Worm (Caenorhabditis elegans) whole organism, L1 larva: Measurements from ENCODE around the gene hpo-28.

ENCODE experiments used
- lin-14 ChIP-seq: fragments of 200-800 bp; sonication (Bioruptor generic); optimal IDR thresholded peaks from 2 replicates; lab custom pipeline; 2018; ENCODE audit warnings: mild to moderate bottlenecking, missing genetic modification characterization, moderate library complexity, missing compliant biosample characterization
- mdl-1 ChIP-seq, 2 experiments: fragments of 150-350 bp; optimal IDR thresholded peaks; 2 replicates each; lab custom pipeline; 2014 to 2017; ENCODE audit warnings: missing biosample characterization in 2 of 2, missing genetic modification characterization in 2 of 2, inconsistent platforms in 1 of 2
- nhr-84 ChIP-seq: sonication (generic microtip); optimal IDR thresholded peaks from 2 replicates; lab custom pipeline; 2017; ENCODE audit warnings: missing biosample characterization, missing genetic modification characterization
- unc-62 ChIP-seq: fragments of 150-350 bp; optimal IDR thresholded peaks from 2 replicates; lab custom pipeline; 2014; ENCODE audit warnings: missing biosample characterization, missing genetic modification reagents, missing genetic modification characterization

DNA sequence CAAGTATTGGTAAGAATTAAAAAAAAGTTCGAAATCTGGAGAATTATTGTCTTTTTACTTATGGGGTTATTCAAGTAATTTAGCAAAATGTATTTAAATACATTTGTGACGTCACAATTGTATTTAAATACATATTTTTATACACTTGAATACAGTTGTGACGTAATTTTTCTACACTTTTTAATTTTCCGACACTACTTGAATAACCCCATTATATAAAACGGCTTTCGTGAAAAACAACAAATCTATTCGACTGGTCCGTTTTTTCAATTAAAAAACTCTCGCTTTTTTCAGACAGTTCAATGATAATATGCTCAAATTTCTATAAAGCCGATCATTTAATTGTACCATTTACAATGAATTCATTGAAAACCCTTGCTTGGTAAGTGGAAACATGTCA lies 41.4 kb upstream of the hpo-28 start:
- TF ChIP-seq nhr-84 (no peak), unc-62 (no peak), mdl-1 (tag; optimal IDR thresholded peaks at IDR 0.05; lab: Kevin White, UChicago) (no peak), lin-14 (GFP tag; lab: Kevin White, UChicago) (no peak)
